Fruit fly (Drosophila melanogaster): Measurements from ENCODE around the gene RnpS1.

RnpS1 gene

dm6 chr3R:9551659-9552435, at the start of gene RnpS1, which contains the start of gene mura (continued):
- TF ChIP-seq wor (GFP tag; IDR thresholded peaks at IDR 0.05), result no peak
- TF ChIP-seq gsb (GFP tag; IDR thresholded peaks at IDR 0.05), result no peak
- TF ChIP-seq Camta (GFP tag; optimal IDR thresholded peaks at IDR 0.05), result no peak
- TF ChIP-seq pfk (GFP tag; optimal IDR thresholded peaks at IDR 0.05), result no peak
- no peak for TF ChIP-seq CG4360 (GFP tag; IDR thresholded peaks at IDR 0.05)
- TF ChIP-seq chm (GFP tag; IDR thresholded peaks at IDR 0.05), result no peak
- TF ChIP-seq eyg (GFP tag; optimal IDR thresholded peaks at IDR 0.05), result no peak
- TF ChIP-seq Meics (GFP tag; optimal IDR thresholded peaks at IDR 0.05), result no peak
- TF ChIP-seq Gsc (GFP tag; IDR thresholded peaks at IDR 0.05), result no peak
- no peak for TF ChIP-seq Fer3 (tag; optimal IDR thresholded peaks at IDR 0.05)
- TF ChIP-seq CG5245 (GFP tag; optimal IDR thresholded peaks at IDR 0.05), result no peak
- no peak for TF ChIP-seq CG11456 (GFP tag; IDR thresholded peaks at IDR 0.05)
- TF ChIP-seq CG10431 (GFP tag; optimal IDR thresholded peaks at IDR 0.05), result no peak
- TF ChIP-seq Trl (optimal IDR thresholded peaks at IDR 0.05), result no peak
- no peak for TF ChIP-seq Trl (GFP tag; optimal IDR thresholded peaks at IDR 0.05)
- TF ChIP-seq Dip2 (GFP tag; IDR thresholded peaks at IDR 0.05), result no peak
- TF ChIP-seq CG12942 (GFP tag; optimal IDR thresholded peaks at IDR 0.05), result no peak
- no peak for TF ChIP-seq vfl (GFP tag; optimal IDR thresholded peaks at IDR 0.05)
- no peak for TF ChIP-seq Spps (tag; optimal IDR thresholded peaks at IDR 0.05)
- no peak for TF ChIP-seq jigr1 (GFP tag; IDR thresholded peaks at IDR 0.05)
- no peak for TF ChIP-seq peb (GFP tag; IDR thresholded peaks at IDR 0.05)
- no peak for TF ChIP-seq CG17802 (tag; optimal IDR thresholded peaks at IDR 0.05)
- no peak for TF ChIP-seq CG8359 (GFP tag; optimal IDR thresholded peaks at IDR 0.05; ENCODE audit: borderline replicate concordance)
- TF ChIP-seq gem (tag; optimal IDR thresholded peaks at IDR 0.05), result peak; percentile 25
- TF ChIP-seq ato (GFP tag; IDR thresholded peaks at IDR 0.05; ENCODE audit: partially characterized antibody), result no peak
- TF ChIP-seq br (optimal IDR thresholded peaks at IDR 0.05), result no peak
- no peak for TF ChIP-seq CG6254 (GFP tag; optimal IDR thresholded peaks at IDR 0.05)
- TF ChIP-seq Dfd (GFP tag; optimal IDR thresholded peaks at IDR 0.05), result no peak
- no peak for TF ChIP-seq CG17328 (GFP tag; IDR thresholded peaks at IDR 0.05)
- no peak for TF ChIP-seq Sox100B (GFP tag; optimal IDR thresholded peaks at IDR 0.05)
- no peak for TF ChIP-seq CG10147 (GFP tag; optimal IDR thresholded peaks at IDR 0.05)
- TF ChIP-seq NK7.1 (GFP tag; optimal IDR thresholded peaks at IDR 0.05), result no peak
- peak in 1 of 2 experiments; percentile 95 for TF ChIP-seq Hr78 (GFP tag; optimal IDR thresholded peaks at IDR 0.05)
- no peak for TF ChIP-seq Mrtf (GFP tag; IDR thresholded peaks at IDR 0.05)
- peak; percentile 31 for TF ChIP-seq Fer1 (GFP tag; optimal IDR thresholded peaks at IDR 0.05)
- TF ChIP-seq gce (GFP tag; IDR thresholded peaks at IDR 0.05), result no peak
- TF ChIP-seq Med (GFP tag), result peak; percentile 52
- TF ChIP-seq Dek (tag; optimal IDR thresholded peaks at IDR 0.05), result no peak
- TF ChIP-seq lab (GFP tag; optimal IDR thresholded peaks at IDR 0.05), result no peak
- TF ChIP-seq ftz-f1 (GFP tag; optimal IDR thresholded peaks at IDR 0.05), result peak; percentile 90
- TF ChIP-seq jing (GFP tag; optimal IDR thresholded peaks at IDR 0.05), result no peak
- no peak for TF ChIP-seq CG11504 (tag; optimal IDR thresholded peaks at IDR 0.05)
- peak; percentile 61 for TF ChIP-seq sug (tag; optimal IDR thresholded peaks at IDR 0.05)
- TF ChIP-seq CG17385 (GFP tag; optimal IDR thresholded peaks at IDR 0.05), result no peak
- TF ChIP-seq Hr51 (GFP tag; optimal IDR thresholded peaks at IDR 0.05), result no peak
- no peak for TF ChIP-seq Nf-YA (GFP tag; IDR thresholded peaks at IDR 0.05)
- TF ChIP-seq hb (GFP tag; IDR thresholded peaks at IDR 0.05; ENCODE audit: partially characterized antibody), result no peak
- TF ChIP-seq sob (GFP tag; IDR thresholded peaks at IDR 0.05), result no peak
- peak; percentile 55 for TF ChIP-seq CG10543 (GFP tag; optimal IDR thresholded peaks at IDR 0.05)
- TF ChIP-seq ap (GFP tag; IDR thresholded peaks at IDR 0.05), result no peak
- no peak for TF ChIP-seq slbo (GFP tag; IDR thresholded peaks at IDR 0.05)
